Worm (Caenorhabditis elegans) whole organism, L3 larva: ENCODE data around the gene W04D2.4.

Source experiments
- ZK546.5 ChIP-seq: sonication (generic microtip); optimal IDR thresholded peaks from 2 replicates; lab custom pipeline; 2017; ENCODE audit warnings: missing biosample characterization, missing genetic modification characterization
- ama-1 ChIP-seq: fragments of 150-350 bp; optimal IDR thresholded peaks from 2 replicates; lab custom pipeline; 2018
- ceh-9 ChIP-seq: sonication (generic microtip); optimal IDR thresholded peaks from 2 replicates; lab custom pipeline; 2018; ENCODE audit warnings: missing biosample characterization, missing genetic modification characterization
- egl-27 ChIP-seq: sonication (generic microtip); optimal IDR thresholded peaks from 4 replicates; lab custom pipeline; 2017; ENCODE audit warnings: missing biosample characterization, missing genetic modification reagents, missing genetic modification characterization
- elt-1 ChIP-seq: fragments of 150-350 bp; optimal IDR thresholded peaks from 2 replicates; lab custom pipeline; 2014; ENCODE audit warnings: missing biosample characterization, missing genetic modification characterization
- mml-1 ChIP-seq: fragments of 150-350 bp; sonication (generic microtip); optimal IDR thresholded peaks from 3 replicates; lab custom pipeline; 2014; ENCODE audit warnings: missing biosample characterization, missing genetic modification characterization
- nfya-1 ChIP-seq: sonication (generic microtip); optimal IDR thresholded peaks from 2 replicates; lab custom pipeline; 2017; ENCODE audit warnings: missing genetic modification characterization, mild to moderate bottlenecking, missing compliant biosample characterization, antibody characterized with exemption, moderate library complexity; ENCODE audit not compliant: insufficient read depth
- nhr-12 ChIP-seq: fragments of 150-350 bp; optimal IDR thresholded peaks from 2 replicates; lab custom pipeline; 2014; ENCODE audit warnings: missing biosample characterization, missing genetic modification characterization
- nhr-23 ChIP-seq: fragments of 150-350 bp; optimal IDR thresholded peaks from 2 replicates; lab custom pipeline; 2014; ENCODE audit warnings: missing biosample characterization, missing genetic modification reagents, missing genetic modification characterization
- nhr-25 ChIP-seq: sonication (generic microtip); optimal IDR thresholded peaks from 2 replicates; lab custom pipeline; 2017; ENCODE audit warnings: missing biosample characterization, missing genetic modification characterization
- nhr-76 ChIP-seq: fragments of 150-350 bp; sonication (generic microtip); optimal IDR thresholded peaks from 5 replicates; lab custom pipeline; 2014; ENCODE audit warnings: missing biosample characterization, missing genetic modification characterization
- snpc-4 ChIP-seq: fragments of 150-350 bp; optimal IDR thresholded peaks from 2 replicates; lab custom pipeline; 2014; ENCODE audit warnings: missing biosample characterization, missing genetic modification characterization
- zag-1 ChIP-seq: fragments of 150-350 bp; optimal IDR thresholded peaks from 2 replicates; lab custom pipeline; 2014; ENCODE audit warnings: missing biosample characterization, missing genetic modification characterization

DNA sequence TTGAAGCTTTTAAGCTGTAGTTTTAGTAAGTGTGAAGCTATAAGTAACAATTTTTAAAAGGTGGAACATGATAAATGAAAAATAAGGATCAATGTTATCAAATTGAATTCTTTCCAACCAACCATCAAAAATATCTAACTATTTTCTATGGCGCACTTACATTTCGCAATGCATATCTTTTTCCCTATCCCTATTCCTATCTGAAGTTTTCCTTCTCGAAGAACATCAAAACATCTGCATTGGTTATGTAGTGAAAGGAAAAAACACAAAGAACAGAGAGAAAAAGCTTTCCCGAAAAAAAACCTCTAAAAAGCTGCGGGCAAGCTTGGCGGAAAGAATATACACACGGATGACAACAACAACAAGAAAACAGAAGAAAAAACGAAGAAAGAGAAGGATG, 37.0 kb downstream of the W04D2.4 start:
- TF ChIP-seq nhr-12: no peak
- no peak for TF ChIP-seq mml-1 (tag; lab: Kevin White, UChicago)
- no peak for TF ChIP-seq snpc-4 (tag; lab: Kevin White, UChicago)
- TF ChIP-seq nhr-23 (tag; lab: Kevin White, UChicago): no peak
- TF ChIP-seq zag-1: no peak
- no peak for TF ChIP-seq ama-1 (lab: Kevin White, UChicago)
- TF ChIP-seq ZK546.5: no peak
- TF ChIP-seq elt-1 (tag; lab: Kevin White, UChicago): no peak
- TF ChIP-seq nhr-76: no peak
- TF ChIP-seq ceh-9 (tag; lab: Kevin White, UChicago): no peak
- no peak for TF ChIP-seq nhr-25 (tag; lab: Kevin White, UChicago)
- no peak for TF ChIP-seq nfya-1 (tag; lab: Kevin White, UChicago)
- no peak for TF ChIP-seq egl-27 (tag; lab: Kevin White, UChicago)
